Fruit fly (Drosophila melanogaster): ENCODE results near the gene CG43773.

The CG43773 gene

dm6 chr2L:4053421-4054091, 46.1 kb downstream of the CG43773 start (continued):
- peak; percentile 42 for TF ChIP-seq CG30020 (tag; optimal IDR thresholded peaks at IDR 0.05)
- TF ChIP-seq jumu (GFP tag; optimal IDR thresholded peaks at IDR 0.05) = peak; percentile 1
- no peak for TF ChIP-seq Ets65A (GFP tag)
- TF ChIP-seq bbx (GFP tag; IDR thresholded peaks at IDR 0.05; ENCODE audit: partially characterized antibody) = no peak
- peak; percentile 53 for TF ChIP-seq danr (GFP tag; IDR thresholded peaks at IDR 0.05)
- no peak for TF ChIP-seq CG10321 (GFP tag; IDR thresholded peaks at IDR 0.05)
- TF ChIP-seq aop (GFP tag; IDR thresholded peaks at IDR 0.05) = no peak
- peak; percentile 14; the same call in 1 of the 2 replicates for TF ChIP-seq gt (GFP tag; IDR thresholded peaks at IDR 0.05)
- TF ChIP-seq tx (GFP tag; optimal IDR thresholded peaks at IDR 0.05) = no peak
- TF ChIP-seq kni (GFP tag; optimal IDR thresholded peaks at IDR 0.05) = peak; percentile 72
- no peak for TF ChIP-seq dati (GFP tag; IDR thresholded peaks at IDR 0.05)
- TF ChIP-seq Awh (GFP tag; IDR thresholded peaks at IDR 0.05) = peak; percentile 63; the same call in 1 of the 2 replicates
- peak; percentile 84 for TF ChIP-seq PHDP (tag; optimal IDR thresholded peaks at IDR 0.05)
- peak; percentile 58; the same call in 1 of the 3 replicates for TF ChIP-seq so (GFP tag; IDR thresholded peaks at IDR 0.05)
- no peak for TF ChIP-seq abd-A (tag; optimal IDR thresholded peaks at IDR 0.05)
- TF ChIP-seq Nf-YB (GFP tag; optimal IDR thresholded peaks at IDR 0.05) = peak; percentile 56
- TF ChIP-seq Sin3A (optimal IDR thresholded peaks at IDR 0.05) = no peak
- peak; percentile 61 for TF ChIP-seq Asciz (GFP tag; optimal IDR thresholded peaks at IDR 0.05)
- TF ChIP-seq Hmr (GFP tag; optimal IDR thresholded peaks at IDR 0.05) = peak; percentile 67
- peak; percentile 88 for TF ChIP-seq zf30C (GFP tag; optimal IDR thresholded peaks at IDR 0.05)
- TF ChIP-seq Bdp1 (GFP tag; optimal IDR thresholded peaks at IDR 0.05) = no peak
- peak; percentile 76 for TF ChIP-seq D19A (tag; optimal IDR thresholded peaks at IDR 0.05)
- no peak for TF ChIP-seq NFAT (GFP tag; IDR thresholded peaks at IDR 0.05)
- TF ChIP-seq CG15479 (GFP tag; optimal IDR thresholded peaks at IDR 0.05) = no peak
- TF ChIP-seq Six4 (GFP tag; optimal IDR thresholded peaks at IDR 0.05) = peak; percentile 63
- TF ChIP-seq cato (GFP tag; optimal IDR thresholded peaks at IDR 0.05; ENCODE audit: borderline replicate concordance) = peak; percentile 63
- TF ChIP-seq vfl (GFP tag; optimal IDR thresholded peaks at IDR 0.05) = peak; percentile 37
- no peak for TF ChIP-seq fru (optimal IDR thresholded peaks at IDR 0.05)
- peak; percentile 40; the same call in 1 of the 2 replicates for TF ChIP-seq seq (GFP tag; IDR thresholded peaks at IDR 0.05)
- no peak for TF ChIP-seq HLH4C (GFP tag; IDR thresholded peaks at IDR 0.05; ENCODE audit: partially characterized antibody)
- TF ChIP-seq CG10654 (GFP tag; optimal IDR thresholded peaks at IDR 0.05) = peak; percentile 16
- no peak for TF ChIP-seq Elba2 (GFP tag; optimal IDR thresholded peaks at IDR 0.05)
- TF ChIP-seq odd (GFP tag; optimal IDR thresholded peaks at IDR 0.05) = peak; percentile 38
- TF ChIP-seq CG34376 (GFP tag; optimal IDR thresholded peaks at IDR 0.05) = no peak
- TF ChIP-seq CG2199 (GFP tag; IDR thresholded peaks at IDR 0.05) = no peak
- peak; percentile 76 for TF ChIP-seq CG8388 (GFP tag; optimal IDR thresholded peaks at IDR 0.05)
- TF ChIP-seq Gsc (GFP tag; IDR thresholded peaks at IDR 0.05) = no peak
- peak; percentile 12 for TF ChIP-seq Fer2 (tag; optimal IDR thresholded peaks at IDR 0.05)
- TF ChIP-seq CG9876 (GFP tag; optimal IDR thresholded peaks at IDR 0.05) = no peak
- TF ChIP-seq sug (tag; optimal IDR thresholded peaks at IDR 0.05) = no peak
- no peak for TF ChIP-seq HLHmδ (GFP tag; optimal IDR thresholded peaks at IDR 0.05)
- peak; percentile 35 for TF ChIP-seq Lhr (GFP tag; optimal IDR thresholded peaks at IDR 0.05)
- TF ChIP-seq CG1647 (GFP tag; optimal IDR thresholded peaks at IDR 0.05) = no peak
- TF ChIP-seq sqz (GFP tag; optimal IDR thresholded peaks at IDR 0.05) = peak; percentile 52
- TF ChIP-seq esg (GFP tag; conservative IDR thresholded peaks at IDR 0.05) = peak; percentile 65
- TF ChIP-seq CG15011 (GFP tag; optimal IDR thresholded peaks at IDR 0.05) = peak; percentile 24
- no peak for TF ChIP-seq CG14441 (GFP tag; IDR thresholded peaks at IDR 0.05)
- no peak for TF ChIP-seq CG4854 (GFP tag; optimal IDR thresholded peaks at IDR 0.05)
- TF ChIP-seq p53 (GFP tag; optimal IDR thresholded peaks at IDR 0.05) = no peak
- no peak for TF ChIP-seq her (GFP tag; optimal IDR thresholded peaks at IDR 0.05)
- no peak for TF ChIP-seq CG31365 (tag; optimal IDR thresholded peaks at IDR 0.05)

Measured in whole organism, embryonic.